Fruit fly (Drosophila melanogaster) whole organism, prepupa: Measurements from ENCODE around the gene CG15894.

Experiments
- CG11294 ChIP-seq: fragments of 200-800 bp; sonication (Bioruptor generic); IDR thresholded peaks from 2 replicates; pipeline ENCODE4 v1.3.6; 2022; ENCODE audit warnings: missing biosample characterization, missing genetic modification characterization
- CG3032 ChIP-seq: fragments of 200-800 bp; optimal IDR thresholded peaks from 2 replicates; lab custom pipeline; 2019; ENCODE audit warnings: missing biosample characterization, mild to moderate bottlenecking, missing genetic modification characterization, moderate library complexity
- CG4318 ChIP-seq: fragments of 200-800 bp; sonication (Bioruptor generic); optimal IDR thresholded peaks from 3 replicates; lab custom pipeline; 2017; ENCODE audit warnings: missing biosample characterization, mild to moderate bottlenecking, missing genetic modification characterization
- CG6792 ChIP-seq: fragments of 200-800 bp; sonication (Bioruptor generic); optimal IDR thresholded peaks from 3 replicates; lab custom pipeline; 2016; ENCODE audit warnings: missing biosample characterization, missing genetic modification characterization
- CG8119 ChIP-seq: fragments of 200-800 bp; sonication (Bioruptor generic); IDR thresholded peaks from 3 replicates; pipeline ENCODE4 v1.3.6; 2022; ENCODE audit warnings: missing biosample characterization, missing genetic modification characterization
- Eip78C ChIP-seq: fragments of 200-800 bp; sonication (Bioruptor generic); peaks from one replicate; lab custom pipeline; 2016; ENCODE audit warnings: missing biosample characterization, missing genetic modification characterization
- achi ChIP-seq: fragments of 200-800 bp; sonication (Bioruptor generic); optimal IDR thresholded peaks from 3 replicates; lab custom pipeline; 2016; ENCODE audit warnings: missing biosample characterization, missing genetic modification characterization
- acj6 ChIP-seq: fragments of 200-800 bp; sonication (Bioruptor generic); optimal IDR thresholded peaks from 3 replicates; lab custom pipeline; 2016; ENCODE audit warnings: missing biosample characterization, missing genetic modification characterization
- dac ChIP-seq: fragments of 200-800 bp; sonication (Bioruptor generic); optimal IDR thresholded peaks from 2 replicates; lab custom pipeline; 2017; ENCODE audit warnings: missing biosample characterization, mild to moderate bottlenecking, missing genetic modification characterization
- dsx ChIP-seq: fragments of 200-800 bp; optimal IDR thresholded peaks from 3 replicates; lab custom pipeline; 2019; ENCODE audit warnings: missing biosample characterization, mild to moderate bottlenecking, missing genetic modification characterization, moderate library complexity; ENCODE audit not compliant: poor library complexity, severe bottlenecking
- spab ChIP-seq: fragments of 200-800 bp; sonication (Bioruptor generic); optimal IDR thresholded peaks from 2 replicates; lab custom pipeline; 2017; ENCODE audit warnings: missing biosample characterization, mild to moderate bottlenecking, missing genetic modification characterization, missing genetic modification reagents

- TF ChIP-seq CG4318 (GFP tag; lab: Kevin White, UChicago), result no peak
- no peak for TF ChIP-seq CG3032 (tag; lab: Kevin White, UChicago)
- TF ChIP-seq CG8119 (GFP tag; lab: Robert Waterston, UW), result no peak
- no peak for TF ChIP-seq CG11294 (GFP tag; lab: Robert Waterston, UW)
- TF ChIP-seq CG6792 (GFP tag; lab: Kevin White, UChicago), result no peak
- no peak for TF ChIP-seq Eip78C (GFP tag; lab: Kevin White, UChicago)
- TF ChIP-seq dsx (GFP tag; lab: Kevin White, UChicago), result no peak
- TF ChIP-seq dac, result no peak
- no peak for TF ChIP-seq spab (GFP tag; lab: Kevin White, UChicago)
- no peak for TF ChIP-seq acj6
- TF ChIP-seq achi (GFP tag; lab: Kevin White, UChicago), result no peak
These were observed 2.5 kb downstream of the CG15894 start for dm6 chrX:6311516-6311915.
